Fruit fly (Drosophila melanogaster): ENCODE results near the gene pes.
A peak's percentile ranks its signal among the peaks of the same experiment; 100 is the strongest.

pes gene

DNA sequence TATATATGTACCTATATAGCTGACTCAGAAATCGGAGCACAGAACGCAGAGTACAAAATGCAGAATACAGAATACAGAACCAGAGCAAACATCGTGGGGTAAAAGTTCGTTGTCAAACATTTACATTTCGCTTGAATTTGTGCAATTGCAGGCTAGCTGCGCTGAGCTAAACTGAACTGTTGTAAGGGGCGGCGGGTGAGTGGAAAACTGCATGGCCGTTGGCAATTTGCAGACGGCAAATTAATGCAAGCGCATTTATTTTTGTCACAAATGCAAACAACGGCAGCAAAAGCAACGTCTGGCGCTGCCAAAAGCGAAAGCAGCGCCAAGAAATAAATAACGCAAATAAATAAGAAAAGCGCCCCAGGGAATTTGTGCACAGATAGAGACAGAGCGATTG lies 42.0 kb downstream of the pes start:
- TF ChIP-seq CG32121 (GFP tag; IDR thresholded peaks at IDR 0.05) (peak; percentile 45; the same call in 1 of the 2 replicates), Ets98B (GFP tag; IDR thresholded peaks at IDR 0.05) (no peak)

DNA sequence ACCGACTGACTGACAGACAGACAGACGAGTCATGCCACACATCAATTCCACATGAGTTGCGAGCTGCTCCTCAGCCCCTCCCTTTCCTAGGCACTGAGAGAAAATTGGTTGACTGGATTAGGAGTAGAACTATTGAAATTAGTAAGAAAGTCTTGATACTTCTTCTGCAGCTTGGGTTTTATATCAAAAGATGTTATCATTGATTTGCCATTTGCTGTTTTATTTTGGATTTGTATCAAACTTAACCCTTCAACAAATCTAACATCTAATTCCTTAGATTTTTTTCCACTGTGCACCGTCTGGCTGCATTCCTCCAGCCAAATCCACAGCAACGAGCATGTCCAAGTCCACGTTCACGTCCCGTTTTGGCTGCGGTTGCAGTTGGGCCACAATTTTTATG lies 44.2 kb downstream of the pes start:
- TF ChIP-seq Snoo (tag; optimal IDR thresholded peaks at IDR 0.05) (no peak), CG8159 (tag; optimal IDR thresholded peaks at IDR 0.05) (peak; percentile 25), EcR (GFP tag; optimal IDR thresholded peaks at IDR 0.05) (no peak), CG4496 (GFP tag; IDR thresholded peaks at IDR 0.05) (peak; percentile 90), CG10348 (GFP tag; IDR thresholded peaks at IDR 0.05) (peak; percentile 49), CG9948 (tag; optimal IDR thresholded peaks at IDR 0.05) (peak; percentile 62), CG34367 (tag; optimal IDR thresholded peaks at IDR 0.05) (peak; percentile 6), rn (GFP tag; IDR thresholded peaks at IDR 0.05) (peak; percentile 72), fd96Ca (GFP tag; IDR thresholded peaks at IDR 0.05) (peak; percentile 87), CG14655 (GFP tag; optimal IDR thresholded peaks at IDR 0.05) (peak; percentile 90), Pif1B (GFP tag; optimal IDR thresholded peaks at IDR 0.05) (peak; percentile 61), CG13204 (GFP tag; optimal IDR thresholded peaks at IDR 0.05) (no peak), gl (tag; optimal IDR thresholded peaks at IDR 0.05) (no peak), CG17806 (tag; optimal IDR thresholded peaks at IDR 0.05) (peak; percentile 53), D1 (tag; optimal IDR thresholded peaks at IDR 0.05) (no peak), CG15710 (tag; optimal IDR thresholded peaks at IDR 0.05) (no peak), Pif1A (GFP tag; optimal IDR thresholded peaks at IDR 0.05) (peak; percentile 73), Ets98B (GFP tag; IDR thresholded peaks at IDR 0.05) (peak; percentile 88), CG12605 (GFP tag; IDR thresholded peaks at IDR 0.05) (peak; percentile 65; the same call in 1 of the 2 replicates), CG8301 (tag; optimal IDR thresholded peaks at IDR 0.05) (peak; percentile 89), CG32121 (GFP tag; IDR thresholded peaks at IDR 0.05) (peak; percentile 87)

DNA sequence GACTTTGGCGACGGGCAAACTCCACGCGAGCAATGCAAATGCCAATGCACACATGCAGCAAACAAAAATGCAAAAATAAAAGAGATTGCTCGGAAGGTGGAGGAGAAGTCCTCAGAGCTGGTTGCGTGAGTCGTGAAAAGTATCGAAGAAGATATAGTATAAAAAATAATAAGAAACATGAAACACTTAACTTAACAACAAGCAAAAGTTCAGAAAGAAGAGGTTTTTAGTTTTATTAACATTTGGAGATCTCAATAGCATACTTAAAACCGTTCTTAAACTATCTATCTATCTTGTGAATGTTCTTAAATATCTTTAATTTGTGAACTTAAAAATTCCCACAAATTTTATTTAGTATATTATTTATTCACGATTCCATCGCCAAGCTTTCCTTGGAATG lies 45.0 kb downstream of the pes start:
- TF ChIP-seq CG13204 (GFP tag; optimal IDR thresholded peaks at IDR 0.05) = no peak
- no peak for TF ChIP-seq gl (tag; optimal IDR thresholded peaks at IDR 0.05)
- peak; percentile 32 for TF ChIP-seq Pif1B (GFP tag; optimal IDR thresholded peaks at IDR 0.05)
- peak; percentile 12 for TF ChIP-seq CG8159 (tag; optimal IDR thresholded peaks at IDR 0.05)
- TF ChIP-seq CG15710 (tag; optimal IDR thresholded peaks at IDR 0.05) = no peak
- no peak for TF ChIP-seq CG10348 (GFP tag; IDR thresholded peaks at IDR 0.05)
- no peak for TF ChIP-seq CG34367 (tag; optimal IDR thresholded peaks at IDR 0.05)
- peak; percentile 18; the same call in 1 of the 2 replicates for TF ChIP-seq CG12605 (GFP tag; IDR thresholded peaks at IDR 0.05)
- peak; percentile 43 for TF ChIP-seq CG9948 (tag; optimal IDR thresholded peaks at IDR 0.05)
- peak; percentile 39 for TF ChIP-seq Ets98B (GFP tag; IDR thresholded peaks at IDR 0.05)
- TF ChIP-seq EcR (GFP tag; optimal IDR thresholded peaks at IDR 0.05) = no peak
- TF ChIP-seq fd96Ca (GFP tag; IDR thresholded peaks at IDR 0.05) = no peak
- no peak for TF ChIP-seq D1 (tag; optimal IDR thresholded peaks at IDR 0.05)
- TF ChIP-seq CG4496 (GFP tag; IDR thresholded peaks at IDR 0.05) = peak; percentile 69; the same call in 2 of the 3 replicates
- no peak for TF ChIP-seq rn (GFP tag; IDR thresholded peaks at IDR 0.05)
- peak; percentile 63 for TF ChIP-seq CG8301 (tag; optimal IDR thresholded peaks at IDR 0.05)
- peak; percentile 11 for TF ChIP-seq CG17806 (tag; optimal IDR thresholded peaks at IDR 0.05)
- TF ChIP-seq CG32121 (GFP tag; IDR thresholded peaks at IDR 0.05) = peak; percentile 59
- peak; percentile 73 for TF ChIP-seq CG14655 (GFP tag; optimal IDR thresholded peaks at IDR 0.05)
- no peak for TF ChIP-seq Snoo (tag; optimal IDR thresholded peaks at IDR 0.05)
- TF ChIP-seq Pif1A (GFP tag; optimal IDR thresholded peaks at IDR 0.05) = peak; percentile 50

DNA sequence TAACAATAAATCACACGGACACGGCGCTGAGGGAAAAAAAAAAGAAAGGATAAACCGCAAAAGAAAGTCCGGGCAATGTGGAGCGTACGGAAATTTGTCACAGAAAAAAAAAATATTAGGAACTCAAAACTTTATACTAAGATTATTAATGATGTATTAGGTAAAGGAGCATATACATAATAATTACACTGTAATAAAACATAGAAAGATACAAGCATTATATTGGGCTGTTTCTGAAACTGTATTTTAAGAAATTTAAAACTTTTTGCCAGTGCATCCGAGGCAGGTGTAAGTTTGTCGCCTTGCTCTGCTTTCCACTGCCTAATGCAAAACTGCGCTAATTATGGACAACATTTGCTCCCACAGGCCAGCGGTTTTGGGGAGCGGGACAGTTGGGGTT lies 48.9 kb downstream of the pes start:
- no peak for TF ChIP-seq CG9948 (tag; optimal IDR thresholded peaks at IDR 0.05)
- TF ChIP-seq CG4496 (GFP tag; IDR thresholded peaks at IDR 0.05) = 0 out of 3 replicates have a peak, but pooled peaks have one; percentile 13
- TF ChIP-seq CG12605 (GFP tag; IDR thresholded peaks at IDR 0.05) = no peak
- TF ChIP-seq CG34367 (tag; optimal IDR thresholded peaks at IDR 0.05) = no peak
- TF ChIP-seq D1 (tag; optimal IDR thresholded peaks at IDR 0.05) = no peak
- TF ChIP-seq CG15710 (tag; optimal IDR thresholded peaks at IDR 0.05) = peak; percentile 2
- TF ChIP-seq fd96Ca (GFP tag; IDR thresholded peaks at IDR 0.05) = no peak
- no peak for TF ChIP-seq CG17806 (tag; optimal IDR thresholded peaks at IDR 0.05)
- TF ChIP-seq Ets98B (GFP tag; IDR thresholded peaks at IDR 0.05) = no peak
- TF ChIP-seq Pif1B (GFP tag; optimal IDR thresholded peaks at IDR 0.05) = no peak
- TF ChIP-seq Snoo (tag; optimal IDR thresholded peaks at IDR 0.05) = no peak
- no peak for TF ChIP-seq CG13204 (GFP tag; optimal IDR thresholded peaks at IDR 0.05)
- no peak for TF ChIP-seq rn (GFP tag; IDR thresholded peaks at IDR 0.05)
- 0 out of 2 replicates have a peak, but pooled peaks have one; percentile 8 for TF ChIP-seq CG10348 (GFP tag; IDR thresholded peaks at IDR 0.05)
- TF ChIP-seq CG32121 (GFP tag; IDR thresholded peaks at IDR 0.05) = no peak
- peak; percentile 50 for TF ChIP-seq CG14655 (GFP tag; optimal IDR thresholded peaks at IDR 0.05)
- TF ChIP-seq CG8301 (tag; optimal IDR thresholded peaks at IDR 0.05) = peak; percentile 33
- TF ChIP-seq EcR (GFP tag; optimal IDR thresholded peaks at IDR 0.05) = no peak
- peak; percentile 39 for TF ChIP-seq Pif1A (GFP tag; optimal IDR thresholded peaks at IDR 0.05)
- TF ChIP-seq gl (tag; optimal IDR thresholded peaks at IDR 0.05) = no peak
- TF ChIP-seq CG8159 (tag; optimal IDR thresholded peaks at IDR 0.05) = no peak

- TF ChIP-seq Pif1A (GFP tag; optimal IDR thresholded peaks at IDR 0.05) (no peak), CG17806 (tag; optimal IDR thresholded peaks at IDR 0.05) (no peak), CG32121 (GFP tag; IDR thresholded peaks at IDR 0.05) (peak; percentile 22; the same call in 1 of the 2 replicates), CG4496 (GFP tag; IDR thresholded peaks at IDR 0.05) (no peak)
Measured at dm6 chr2L:7944179-7944578, 49.8 kb downstream of the pes start.

dm6 chr2L:7942927-7943326 lies 51.1 kb downstream of the pes start:
- TF ChIP-seq CG32121 (GFP tag; IDR thresholded peaks at IDR 0.05) = peak; percentile 38; the same call in 1 of the 2 replicates
- TF ChIP-seq CG13204 (GFP tag; optimal IDR thresholded peaks at IDR 0.05) = no peak
- no peak for TF ChIP-seq Snoo (tag; optimal IDR thresholded peaks at IDR 0.05)
